Fruit fly (Drosophila melanogaster) whole organism, embryonic: ENCODE measurements around the gene CG3726.

Experiments
- Atf6 ChIP-seq: fragments of 200-800 bp; sonication (Bioruptor generic); IDR thresholded peaks from 2 replicates; pipeline ENCODE4 v1.3.6; 2022; ENCODE audit warnings: missing biosample characterization, missing genetic modification characterization
- CG1024 ChIP-seq: fragments of 200-800 bp; sonication (Bioruptor generic); IDR thresholded peaks from 2 replicates; pipeline ENCODE4 v1.3.6; 2022; ENCODE audit warnings: missing biosample characterization, missing genetic modification characterization
- CG10654 ChIP-seq: fragments of 200-800 bp; sonication (Bioruptor generic); optimal IDR thresholded peaks from 2 replicates; lab custom pipeline; 2016; ENCODE audit warnings: missing biosample characterization, missing genetic modification characterization
- CG11093 ChIP-seq: fragments of 200-800 bp; sonication (Bioruptor generic); IDR thresholded peaks from 3 replicates; pipeline ENCODE4 v1.3.6; 2022; ENCODE audit warnings: missing biosample characterization, missing genetic modification characterization
- CG11398 ChIP-seq: fragments of 200-800 bp; sonication (Bioruptor generic); optimal IDR thresholded peaks from 2 replicates; lab custom pipeline; 2016; ENCODE audit warnings: missing biosample characterization, missing genetic modification characterization
- CG13287 ChIP-seq: fragments of 200-800 bp; sonication (Bioruptor generic); IDR thresholded peaks from 2 replicates; pipeline ENCODE4 v1.3.6; 2022; ENCODE audit warnings: missing biosample characterization, missing genetic modification characterization; ENCODE audit not compliant: partially characterized antibody
- CG17802 ChIP-seq: fragments of 200-800 bp; sonication (Bioruptor generic); optimal IDR thresholded peaks from 2 replicates; lab custom pipeline; 2018; ENCODE audit warnings: missing biosample characterization, mild to moderate bottlenecking, missing genetic modification characterization, moderate library complexity
- CG17829 ChIP-seq: fragments of 200-800 bp; optimal IDR thresholded peaks from 2 replicates; lab custom pipeline; 2019; ENCODE audit warnings: missing biosample characterization, mild to moderate bottlenecking, missing genetic modification characterization, moderate library complexity
- CG31388 ChIP-seq: fragments of 200-800 bp; sonication (Bioruptor generic); optimal IDR thresholded peaks from 2 replicates; lab custom pipeline; 2016; ENCODE audit warnings: missing biosample characterization, missing genetic modification characterization
- CG32772 ChIP-seq: fragments of 200-800 bp; sonication (Bioruptor generic); IDR thresholded peaks from 2 replicates; pipeline ENCODE4 v1.3.6; 2022; ENCODE audit warnings: missing biosample characterization, missing genetic modification characterization
- CG6654 ChIP-seq: fragments of 200-800 bp; sonication (Bioruptor generic); optimal IDR thresholded peaks from 2 replicates; lab custom pipeline; 2017; ENCODE audit warnings: missing biosample characterization, mild to moderate bottlenecking, missing genetic modification characterization
- CG6791 ChIP-seq: fragments of 200-800 bp; sonication (Bioruptor generic); IDR thresholded peaks from 3 replicates; pipeline ENCODE4 v1.3.6; 2022; ENCODE audit warnings: missing biosample characterization, missing genetic modification characterization; ENCODE audit not compliant: partially characterized antibody
- CG7928 ChIP-seq: fragments of 200-800 bp; sonication (Bioruptor generic); optimal IDR thresholded peaks from 2 replicates; lab custom pipeline; 2017; ENCODE audit warnings: missing biosample characterization, mild to moderate bottlenecking, missing genetic modification characterization
- CG7963 ChIP-seq: fragments of 200-800 bp; sonication (Bioruptor generic); IDR thresholded peaks from 3 replicates; pipeline ENCODE4 v1.3.6; 2022; ENCODE audit warnings: missing biosample characterization, missing genetic modification characterization; ENCODE audit not compliant: partially characterized antibody
- CG7987 ChIP-seq: fragments of 200-800 bp; sonication (Bioruptor generic); optimal IDR thresholded peaks from 2 replicates; lab custom pipeline; 2018; ENCODE audit warnings: missing biosample characterization, mild to moderate bottlenecking, missing genetic modification characterization, moderate library complexity
- D ChIP-seq, 2 experiments: fragments of 200-800 bp in 1 of 2; fragments of >200 bp in 1 of 2; sonication (Bioruptor generic) in 1 of 2; optimal IDR thresholded peaks; 2 replicates in 1 of 2; 3 replicates in 1 of 2; lab custom pipeline; 2017; ENCODE audit warnings: mild to moderate bottlenecking in 1 of 2, missing biosample characterization in 1 of 2, missing genetic modification characterization in 1 of 2, missing genetic modification reagents in 1 of 2
- Dip2 ChIP-seq: fragments of 200-800 bp; sonication (Bioruptor generic); IDR thresholded peaks from 2 replicates; pipeline ENCODE4 v1.3.6; 2022; ENCODE audit warnings: missing biosample characterization, missing genetic modification characterization
- Dip3 ChIP-seq: fragments of 200-800 bp; sonication (Bioruptor generic); optimal IDR thresholded peaks from 3 replicates; lab custom pipeline; 2016; ENCODE audit warnings: missing biosample characterization, missing genetic modification characterization
- Drgx ChIP-seq: fragments of 200-800 bp; sonication (Bioruptor generic); IDR thresholded peaks from 2 replicates; pipeline ENCODE4 v1.3.6; 2022; ENCODE audit warnings: missing biosample characterization, missing genetic modification characterization
- Elba2 ChIP-seq: fragments of 200-800 bp; sonication (Bioruptor generic); optimal IDR thresholded peaks from 3 replicates; lab custom pipeline; 2016; ENCODE audit warnings: missing biosample characterization, missing genetic modification characterization
- Fer2 ChIP-seq: fragments of 200-800 bp; sonication (Bioruptor generic); optimal IDR thresholded peaks from 2 replicates; lab custom pipeline; 2018; ENCODE audit warnings: missing biosample characterization, mild to moderate bottlenecking, missing genetic modification characterization, moderate library complexity
- Gsc ChIP-seq: fragments of 200-800 bp; sonication (Bioruptor generic); IDR thresholded peaks from 2 replicates; pipeline ENCODE4 v1.3.6; 2022; ENCODE audit warnings: missing biosample characterization, missing genetic modification characterization
- H2.0 ChIP-seq: fragments of 200-800 bp; sonication (Bioruptor generic); IDR thresholded peaks from 2 replicates; pipeline ENCODE4 v1.3.6; 2022; ENCODE audit warnings: missing biosample characterization, missing genetic modification characterization
- HLH4C ChIP-seq: fragments of 200-800 bp; sonication (Bioruptor generic); IDR thresholded peaks from 3 replicates; pipeline ENCODE4 v1.3.6; 2022; ENCODE audit warnings: missing biosample characterization, missing genetic modification characterization; ENCODE audit not compliant: partially characterized antibody
- HmgZ ChIP-seq: fragments of 200-800 bp; sonication (Bioruptor generic); optimal IDR thresholded peaks from 2 replicates; lab custom pipeline; 2018; ENCODE audit warnings: missing biosample characterization, mild to moderate bottlenecking, missing genetic modification characterization
- Hr3 ChIP-seq: fragments of 200-800 bp; sonication (Bioruptor generic); optimal IDR thresholded peaks from 3 replicates; lab custom pipeline; 2016; ENCODE audit warnings: missing biosample characterization, missing genetic modification characterization
- Rx ChIP-seq: fragments of 200-800 bp; sonication (Bioruptor generic); IDR thresholded peaks from 2 replicates; pipeline ENCODE4 v1.3.6; 2022; ENCODE audit warnings: missing biosample characterization, missing genetic modification characterization
- Sox102F ChIP-seq: fragments of 200-800 bp; sonication (Bioruptor generic); optimal IDR thresholded peaks from 2 replicates; lab custom pipeline; 2018; ENCODE audit warnings: missing biosample characterization, mild to moderate bottlenecking, missing genetic modification characterization, moderate library complexity
- Sry-β ChIP-seq: fragments of 200-800 bp; sonication (Bioruptor generic); optimal IDR thresholded peaks from 2 replicates; lab custom pipeline; 2018; ENCODE audit warnings: missing biosample characterization, mild to moderate bottlenecking, missing genetic modification characterization, moderate library complexity
- Trl ChIP-seq, 3 experiments: fragments of >200 bp in 2 of 3; fragments of 200-800 bp in 1 of 3; sonication (Bioruptor generic) in 1 of 3; optimal IDR thresholded peaks; 2 replicates in 1 of 3; 3 replicates in 2 of 3; lab custom pipeline; 2016 to 2017; ENCODE audit warnings: missing biosample characterization in 1 of 3, missing genetic modification characterization in 1 of 3
- Xrp1 ChIP-seq: fragments of 200-800 bp; sonication (Bioruptor generic); IDR thresholded peaks from 2 replicates; pipeline ENCODE4 v1.3.6; 2022; ENCODE audit warnings: missing biosample characterization, missing genetic modification characterization
- ci ChIP-seq: fragments of 200-800 bp; sonication (Bioruptor generic); IDR thresholded peaks from 3 replicates; pipeline ENCODE4 v1.3.6; 2022; ENCODE audit warnings: missing biosample characterization, missing genetic modification characterization
- crc ChIP-seq: fragments of 200-800 bp; sonication (Bioruptor generic); optimal IDR thresholded peaks from 2 replicates; lab custom pipeline; 2016; ENCODE audit warnings: missing biosample characterization, missing genetic modification characterization
- crol ChIP-seq: fragments of 200-800 bp; sonication (Bioruptor generic); IDR thresholded peaks from 2 replicates; pipeline ENCODE4 v1.3.6; 2022; ENCODE audit warnings: missing biosample characterization, missing genetic modification characterization
- en ChIP-seq: fragments of 200-800 bp; sonication (Bioruptor generic); optimal IDR thresholded peaks from 2 replicates; lab custom pipeline; 2016; ENCODE audit warnings: missing biosample characterization, missing genetic modification characterization
- grau ChIP-seq: fragments of 200-800 bp; optimal IDR thresholded peaks from 3 replicates; lab custom pipeline; 2019; ENCODE audit warnings: missing biosample characterization, mild to moderate bottlenecking, missing genetic modification characterization, moderate library complexity
- hkb ChIP-seq, 2 experiments: fragments of 200-800 bp in 1 of 2; fragments of >200 bp in 1 of 2; sonication (Bioruptor generic) in 1 of 2; IDR thresholded peaks in 1 of 2; optimal IDR thresholded peaks in 1 of 2; 2 replicates each; pipeline versions ENCODE4 v1.3.6 to Lab custom; 2017 to 2022; ENCODE audit warnings: missing biosample characterization in 1 of 2, missing genetic modification characterization in 1 of 2
- hth ChIP-seq: fragments of >200 bp; optimal IDR thresholded peaks from 2 replicates; lab custom pipeline; 2017; ENCODE audit warnings: inconsistent platforms
- row ChIP-seq: fragments of 200-800 bp; sonication (Bioruptor generic); IDR thresholded peaks from 3 replicates; pipeline ENCODE4 v1.3.6; 2022; ENCODE audit warnings: missing biosample characterization, missing genetic modification characterization
- schlank ChIP-seq: fragments of 200-800 bp; sonication (Bioruptor generic); optimal IDR thresholded peaks from 2 replicates; lab custom pipeline; 2018; ENCODE audit warnings: missing biosample characterization, mild to moderate bottlenecking, missing genetic modification characterization
- sens ChIP-seq: fragments of 200-800 bp; sonication (Bioruptor generic); peaks from one replicate; lab custom pipeline; 2016; ENCODE audit warnings: missing biosample characterization, missing genetic modification characterization
- shn ChIP-seq: fragments of 200-800 bp; sonication (Bioruptor generic); optimal IDR thresholded peaks from 3 replicates; lab custom pipeline; 2016; ENCODE audit warnings: missing biosample characterization, missing genetic modification characterization
- sima ChIP-seq: fragments of 200-800 bp; sonication (Bioruptor generic); optimal IDR thresholded peaks from 2 replicates; lab custom pipeline; 2016; ENCODE audit warnings: missing biosample characterization, missing genetic modification characterization
- ssp ChIP-seq: fragments of 200-800 bp; sonication (Bioruptor generic); IDR thresholded peaks from 2 replicates; pipeline ENCODE4 v1.3.6; 2022; ENCODE audit warnings: missing biosample characterization, missing genetic modification characterization
- stwl ChIP-seq: fragments of 200-800 bp; sonication (Bioruptor generic); optimal IDR thresholded peaks from 3 replicates; lab custom pipeline; 2018; ENCODE audit warnings: missing biosample characterization, mild to moderate bottlenecking, missing genetic modification characterization, moderate library complexity
- zfh1 ChIP-seq: fragments of 200-800 bp; sonication (Bioruptor generic); IDR thresholded peaks from 3 replicates; pipeline ENCODE4 v1.3.6; 2022; ENCODE audit warnings: missing biosample characterization, missing genetic modification characterization

The CG3726 gene

dm6 chrX:5918499-5919126 lies 1.7 kb downstream of the CG3726 start (continued):
- TF ChIP-seq Rx (GFP tag; lab: Robert Waterston, UW) (peak; percentile 99), Dip3 (GFP tag; lab: Kevin White, UChicago) (peak; percentile 98), Elba2 (peak; percentile 79), CG1024 (GFP tag; lab: Robert Waterston, UW) (peak; percentile 97), Hr3 (peak; percentile 99), CG17802 (tag; lab: Kevin White, UChicago) (peak; percentile 90), CG17829 (tag; lab: Kevin White, UChicago) (peak; percentile 98), CG6791 (GFP tag; lab: Robert Waterston, UW) (peak; percentile 82), shn (peak; percentile 98), hth (no peak), Gsc (GFP tag; lab: Robert Waterston, UW) (peak; percentile 99), ci (peak; percentile 100), CG11093 (GFP tag; lab: Robert Waterston, UW) (peak; percentile 99)

DNA sequence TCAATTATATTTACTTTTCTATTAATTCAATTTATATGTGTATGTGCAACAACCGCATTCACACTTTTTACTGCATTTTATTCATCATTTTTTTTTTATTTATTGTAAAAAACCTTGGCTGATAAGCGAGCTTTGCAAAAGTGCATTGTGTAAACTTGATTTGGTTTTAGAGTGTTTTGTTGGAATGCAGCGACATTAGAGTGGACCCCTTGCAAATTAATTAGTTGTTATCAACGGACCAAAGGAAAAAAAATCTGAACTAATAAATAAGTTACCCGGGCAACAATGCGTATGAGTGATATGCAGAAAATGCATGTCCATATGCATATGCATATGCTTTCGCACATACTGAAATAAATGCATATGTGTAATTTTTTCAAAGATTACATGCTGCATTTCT lies 4.0 kb downstream of the CG3726 start:
- TF ChIP-seq Xrp1 (GFP tag; lab: Robert Waterston, UW) (no peak), Sry-β (no peak), HLH4C (GFP tag; lab: Robert Waterston, UW) (0 out of 3 replicates have a peak, but pooled peaks have one; percentile 25), sens (peak; percentile 31), Drgx (GFP tag; lab: Robert Waterston, UW) (0 out of 2 replicates have a peak, but pooled peaks have one; percentile 6)

- TF ChIP-seq row: 0 out of 3 replicates have a peak, but pooled peaks have one; percentile 28
- TF ChIP-seq stwl (tag; lab: Kevin White, UChicago): peak; percentile 92
- TF ChIP-seq CG13287 (GFP tag; lab: Robert Waterston, UW): 0 out of 2 replicates have a peak, but pooled peaks have one; percentile 6
- no peak for TF ChIP-seq CG10654 (GFP tag; lab: Kevin White, UChicago)
These were observed 5.2 kb downstream of the CG3726 start for dm6 chrX:5922057-5922456.

- TF ChIP-seq CG7928 (no peak), schlank (tag; lab: Kevin White, UChicago) (no peak), CG31388 (GFP tag; lab: Kevin White, UChicago) (no peak), D (optimal IDR thresholded peaks at IDR 0.05; lab: Kevin White, UChicago) (no peak), D (GFP tag; optimal IDR thresholded peaks at IDR 0.05; lab: Kevin White, UChicago) (no peak), ssp (GFP tag; lab: Robert Waterston, UW) (no peak), hkb (optimal IDR thresholded peaks at IDR 0.05; lab: Kevin White, UChicago) (no peak), hkb (GFP tag; IDR thresholded peaks at IDR 0.05; lab: Robert Waterston, UW) (no peak), CG6654 (GFP tag; lab: Kevin White, UChicago) (no peak), HmgZ (tag; lab: Kevin White, UChicago) (no peak), crc (GFP tag; lab: Kevin White, UChicago) (no peak), H2.0 (GFP tag; lab: Robert Waterston, UW) (no peak), grau (tag; lab: Kevin White, UChicago) (peak; percentile 9), CG7987 (GFP tag; lab: Kevin White, UChicago) (no peak), CG7963 (GFP tag; lab: Robert Waterston, UW) (0 out of 3 replicates have a peak, but pooled peaks have one; percentile 30), CG11398 (GFP tag; lab: Kevin White, UChicago) (no peak), zfh1 (GFP tag; lab: Robert Waterston, UW) (no peak), en (GFP tag; lab: Kevin White, UChicago) (no peak), crol (GFP tag; lab: Robert Waterston, UW) (no peak), Fer2 (tag; lab: Kevin White, UChicago) (no peak), Atf6 (peak; percentile 54; the same call in 1 of the 2 replicates), Dip2 (GFP tag; lab: Robert Waterston, UW) (no peak), Trl (optimal IDR thresholded peaks at IDR 0.05; lab: Kevin White, UChicago) (no peak), Trl (GFP tag; optimal IDR thresholded peaks at IDR 0.05; lab: Kevin White, UChicago) (peak; percentile 3), CG32772 (GFP tag; lab: Robert Waterston, UW) (no peak), Sox102F (GFP tag; lab: Kevin White, UChicago) (peak; percentile 37), sima (GFP tag; lab: Kevin White, UChicago) (no peak)
These were observed 6.2 kb downstream of the CG3726 start for dm6 chrX:5923124-5923523.
